Worm (Caenorhabditis elegans) whole organism, L2 larva: Measurements from ENCODE around the gene Y50D4A.6.

Source experiments
- R02D3.7 ChIP-seq: fragments of 150-350 bp; optimal IDR thresholded peaks from 2 replicates; lab custom pipeline; 2014; ENCODE audit warnings: missing biosample characterization, missing genetic modification characterization
- Y55F3AM.14 ChIP-seq: fragments of 200-800 bp; sonication (Bioruptor generic); optimal IDR thresholded peaks from 2 replicates; lab custom pipeline; 2018; ENCODE audit warnings: mild to moderate bottlenecking, missing genetic modification characterization, missing compliant biosample characterization
- aly-2 ChIP-seq: fragments of 150-350 bp; optimal IDR thresholded peaks from 2 replicates; lab custom pipeline; 2014; ENCODE audit warnings: missing biosample characterization, missing genetic modification characterization
- dmd-4 ChIP-seq: sonication (generic microtip); optimal IDR thresholded peaks from 2 replicates; lab custom pipeline; 2017; ENCODE audit warnings: missing biosample characterization, missing genetic modification characterization
- elt-1 ChIP-seq: fragments of 150-350 bp; optimal IDR thresholded peaks from 2 replicates; lab custom pipeline; 2014; ENCODE audit warnings: missing biosample characterization, missing genetic modification characterization
- lin-11 ChIP-seq: fragments of 150-350 bp; sonication (generic microtip); optimal IDR thresholded peaks from 2 replicates; lab custom pipeline; 2014; ENCODE audit warnings: missing biosample characterization, missing genetic modification characterization, inconsistent platforms, mixed read lengths
- lsy-2 ChIP-seq, 2 experiments: fragments of 150-350 bp in 1 of 2; sonication (generic microtip) in 1 of 2; optimal IDR thresholded peaks; 2 replicates each; lab custom pipeline; 2014 to 2017; ENCODE audit warnings: missing biosample characterization in 2 of 2, missing genetic modification characterization in 2 of 2
- mdl-1 ChIP-seq, 2 experiments: fragments of 150-350 bp in 1 of 2; sonication (generic microtip) in 1 of 2; optimal IDR thresholded peaks; 2 replicates each; lab custom pipeline; 2017; ENCODE audit warnings: missing biosample characterization in 2 of 2, missing genetic modification characterization in 2 of 2
- nhr-12 ChIP-seq: fragments of 150-350 bp; optimal IDR thresholded peaks from 2 replicates; lab custom pipeline; 2014; ENCODE audit warnings: missing biosample characterization, missing genetic modification characterization
- nhr-23 ChIP-seq: fragments of 150-350 bp; optimal IDR thresholded peaks from 2 replicates; lab custom pipeline; 2014; ENCODE audit warnings: missing biosample characterization, missing genetic modification reagents, missing genetic modification characterization
- nhr-25 ChIP-seq: fragments of 150-350 bp; sonication (generic microtip); optimal IDR thresholded peaks from 3 replicates; lab custom pipeline; 2014; ENCODE audit warnings: missing biosample characterization, missing genetic modification characterization
- peb-1 ChIP-seq: fragments of 150-350 bp; optimal IDR thresholded peaks from 2 replicates; lab custom pipeline; 2014; ENCODE audit warnings: missing biosample characterization, missing genetic modification characterization
- sma-9 ChIP-seq, 2 experiments: fragments of 150-350 bp in 1 of 2; sonication (generic microtip) in 1 of 2; optimal IDR thresholded peaks; 2 replicates each; lab custom pipeline; 2014 to 2016; ENCODE audit warnings: missing genetic modification characterization in 2 of 2, mild to moderate bottlenecking in 1 of 2, missing biosample characterization in 1 of 2, missing compliant biosample characterization in 1 of 2, missing genetic modification reagents in 1 of 2, moderate library complexity in 1 of 2
- unc-55 ChIP-seq: fragments of 150-350 bp; sonication (generic microtip); optimal IDR thresholded peaks from 3 replicates; lab custom pipeline; 2014; ENCODE audit warnings: missing biosample characterization, missing genetic modification reagents, missing genetic modification characterization

Gene Y50D4A.6

ce11 chrV:1151324-1151742 is 47.7 kb downstream of the Y50D4A.6 start (continued):
- TF ChIP-seq dmd-4 (tag; lab: Kevin White, UChicago) (peak; percentile 55), nhr-25 (tag; lab: Kevin White, UChicago) (peak; percentile 92), nhr-23 (no peak), elt-1 (no peak), aly-2 (no peak), nhr-12 (peak; percentile 39)

- TF ChIP-seq lsy-2 (tag; optimal IDR thresholded peaks at IDR 0.05; lab: Kevin White, UChicago) (peak in 1 of 2 experiments; percentile 22), sma-9 (GFP tag; optimal IDR thresholded peaks at IDR 0.05; lab: Kevin White, UChicago) (peak; percentile 34), sma-9 (tag; optimal IDR thresholded peaks at IDR 0.05; lab: Kevin White, UChicago) (no peak), R02D3.7 (tag; lab: Kevin White, UChicago) (no peak), unc-55 (GFP tag; lab: Kevin White, UChicago) (peak; percentile 2), mdl-1 (tag; optimal IDR thresholded peaks at IDR 0.05; lab: Kevin White, UChicago) (no peak), aly-2 (no peak), peb-1 (tag; lab: Kevin White, UChicago) (no peak), Y55F3AM.14 (GFP tag; lab: Kevin White, UChicago) (no peak), lin-11 (tag; lab: Kevin White, UChicago) (peak; percentile 39)
Observed at ce11 chrV:1149734-1150669, 49.1 kb downstream of the Y50D4A.6 start.
